Worm (Caenorhabditis elegans) whole organism, L3 larva: ENCODE measurements around the gene atf-8.

ENCODE experiments used
- ceh-16 ChIP-seq: sonication (generic microtip); optimal IDR thresholded peaks from 2 replicates; lab custom pipeline; 2017; ENCODE audit warnings: missing biosample characterization, missing genetic modification characterization
- ceh-82 ChIP-seq: fragments of 150-350 bp; optimal IDR thresholded peaks from 2 replicates; lab custom pipeline; 2014; ENCODE audit warnings: missing biosample characterization, missing genetic modification characterization
- elt-3 ChIP-seq, 3 experiments: fragments of 150-350 bp in 1 of 3; sonication (generic microtip) in 2 of 3; optimal IDR thresholded peaks; 2 replicates in 2 of 3; 4 replicates in 1 of 3; lab custom pipeline; 2014 to 2017; ENCODE audit warnings: missing biosample characterization in 3 of 3, missing genetic modification characterization in 3 of 3
- fkh-10 ChIP-seq: sonication (generic microtip); optimal IDR thresholded peaks from 2 replicates; lab custom pipeline; 2017; ENCODE audit warnings: missing biosample characterization, missing genetic modification reagents, missing genetic modification characterization
- fos-1 ChIP-seq: fragments of 150-350 bp; optimal IDR thresholded peaks from 2 replicates; lab custom pipeline; 2014; ENCODE audit warnings: missing biosample characterization, missing genetic modification characterization
- jun-1 ChIP-seq: fragments of 150-350 bp; optimal IDR thresholded peaks from 2 replicates; lab custom pipeline; 2014; ENCODE audit warnings: missing biosample characterization, missing genetic modification reagents, missing genetic modification characterization
- lsy-12 ChIP-seq: sonication (generic microtip); optimal IDR thresholded peaks from 2 replicates; lab custom pipeline; 2016; ENCODE audit warnings: mild to moderate bottlenecking, missing genetic modification characterization, missing compliant biosample characterization
- nhr-76 ChIP-seq: fragments of 150-350 bp; sonication (generic microtip); optimal IDR thresholded peaks from 5 replicates; lab custom pipeline; 2014; ENCODE audit warnings: missing biosample characterization, missing genetic modification characterization
- nhr-77 ChIP-seq: fragments of 150-350 bp; optimal IDR thresholded peaks from 2 replicates; lab custom pipeline; 2014; ENCODE audit warnings: missing biosample characterization, missing genetic modification characterization
- skn-1 ChIP-seq: fragments of 150-350 bp; optimal IDR thresholded peaks from 2 replicates; lab custom pipeline; 2014; ENCODE audit warnings: missing biosample characterization, missing genetic modification characterization
- unc-39 ChIP-seq: sonication (generic microtip); optimal IDR thresholded peaks from 4 replicates; lab custom pipeline; 2017; ENCODE audit warnings: missing biosample characterization, missing genetic modification characterization
- unc-62 ChIP-seq: fragments of 150-350 bp; sonication (generic microtip); optimal IDR thresholded peaks from 4 replicates; lab custom pipeline; 2014; ENCODE audit warnings: missing biosample characterization, missing genetic modification reagents, missing genetic modification characterization

DNA sequence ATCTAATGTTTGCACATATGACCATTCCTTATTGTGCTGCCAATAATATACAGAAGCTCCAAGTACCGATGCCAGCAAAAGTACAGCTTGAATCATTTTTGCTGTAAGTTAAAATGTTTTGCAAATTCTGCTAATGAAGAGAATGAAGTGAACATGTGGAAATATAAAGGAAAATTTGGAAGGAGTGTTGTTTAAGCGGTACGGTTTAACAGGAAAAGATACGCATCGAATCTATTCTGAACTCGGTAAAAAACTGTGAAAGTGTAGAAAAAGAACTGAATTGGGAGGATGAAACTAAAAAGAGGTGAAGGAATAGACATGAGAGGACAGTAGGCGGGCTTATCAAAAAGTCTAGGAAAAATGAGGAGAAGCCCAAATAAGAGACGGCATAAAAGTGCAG, 42.1 kb upstream of the atf-8 start, which contains the start of gene Y38A10A.2:
- TF ChIP-seq jun-1 (tag; lab: Kevin White, UChicago) (no peak), fkh-10 (GFP tag; lab: Kevin White, UChicago) (no peak), ceh-16 (tag; lab: Kevin White, UChicago) (no peak), unc-62 (GFP tag; lab: Kevin White, UChicago) (no peak), elt-3 (tag; optimal IDR thresholded peaks at IDR 0.05; lab: Kevin White, UChicago) (no peak), skn-1 (tag; lab: Kevin White, UChicago) (no peak), nhr-76 (tag; lab: Kevin White, UChicago) (no peak), ceh-82 (tag; lab: Kevin White, UChicago) (no peak), unc-39 (no peak), lsy-12 (tag; lab: Kevin White, UChicago) (no peak), fos-1 (no peak), nhr-77 (no peak)
